Fruit fly (Drosophila melanogaster): ENCODE data around the gene CG3726.

Gene CG3726

DNA sequence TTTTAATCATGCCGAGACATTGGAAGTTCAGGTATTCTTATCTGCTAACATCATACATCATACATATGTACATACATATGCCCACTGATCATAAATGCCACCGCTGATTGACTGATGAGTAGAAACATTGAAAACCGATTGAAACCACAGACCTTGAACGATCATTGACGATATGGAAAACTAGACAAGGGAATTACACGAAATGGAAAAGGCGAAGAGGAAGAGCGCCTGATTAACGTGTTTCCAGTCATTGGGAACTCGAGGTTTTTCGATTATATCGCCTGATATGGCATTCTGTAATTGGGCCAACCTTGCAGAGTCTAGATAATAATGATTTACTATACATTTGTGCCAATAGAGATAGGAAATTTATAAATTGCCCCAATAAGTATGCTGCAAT is 32.0 kb upstream of the CG3726 start:
- TF ChIP-seq Ets96B (tag; optimal IDR thresholded peaks at IDR 0.05) = no peak
- no peak for TF ChIP-seq net (GFP tag; optimal IDR thresholded peaks at IDR 0.05)
- no peak for TF ChIP-seq dsx (GFP tag; optimal IDR thresholded peaks at IDR 0.05; ENCODE audit: poor library complexity, severe bottlenecking)
- TF ChIP-seq Eip93F (GFP tag; optimal IDR thresholded peaks at IDR 0.05) = no peak
- no peak for TF ChIP-seq vri (GFP tag; optimal IDR thresholded peaks at IDR 0.05)
- no peak for TF ChIP-seq dac (GFP tag; optimal IDR thresholded peaks at IDR 0.05)
- no peak for TF ChIP-seq OdsH (GFP tag; optimal IDR thresholded peaks at IDR 0.05)
- no peak for TF ChIP-seq CG3919 (GFP tag; optimal IDR thresholded peaks at IDR 0.05)
- no peak for TF ChIP-seq topi (GFP tag; optimal IDR thresholded peaks at IDR 0.05)

DNA sequence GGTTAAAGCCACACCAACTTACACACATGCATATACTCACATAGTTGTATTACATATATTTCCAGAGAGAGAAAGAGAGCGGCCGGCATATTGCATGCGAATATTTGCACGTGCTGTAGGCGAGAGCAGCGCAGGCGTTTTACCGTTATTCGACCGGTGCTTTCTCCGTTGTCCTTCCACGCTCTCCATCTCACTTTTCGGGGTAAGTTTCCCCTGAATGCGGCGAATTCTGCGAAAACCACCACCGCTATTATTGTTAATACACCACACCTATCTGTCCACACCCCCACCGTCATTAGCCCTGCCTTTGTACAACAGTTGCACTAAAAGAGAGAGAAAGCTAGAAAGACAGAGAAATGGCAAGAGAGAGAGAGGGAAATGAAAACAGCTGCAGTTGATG is 31.4 kb upstream of the CG3726 start:
- TF ChIP-seq Sox15 (GFP tag; optimal IDR thresholded peaks at IDR 0.05) (no peak), CG11294 (GFP tag; IDR thresholded peaks at IDR 0.05) (no peak), CG6792 (GFP tag; optimal IDR thresholded peaks at IDR 0.05) (no peak), CG10631 (GFP tag; optimal IDR thresholded peaks at IDR 0.05) (no peak), ss (GFP tag; optimal IDR thresholded peaks at IDR 0.05) (no peak), CG6854 (GFP tag; optimal IDR thresholded peaks at IDR 0.05) (no peak), CG32006 (GFP tag; optimal IDR thresholded peaks at IDR 0.05) (no peak), cyc (GFP tag; optimal IDR thresholded peaks at IDR 0.05) (no peak), topi (GFP tag; optimal IDR thresholded peaks at IDR 0.05) (no peak), CG4318 (GFP tag; optimal IDR thresholded peaks at IDR 0.05) (no peak), CG8319 (GFP tag; optimal IDR thresholded peaks at IDR 0.05) (no peak), CG9139 (GFP tag; optimal IDR thresholded peaks at IDR 0.05) (no peak), Ets21C (GFP tag; optimal IDR thresholded peaks at IDR 0.05) (no peak), CG6276 (GFP tag; optimal IDR thresholded peaks at IDR 0.05) (no peak), CG6808 (GFP tag; optimal IDR thresholded peaks at IDR 0.05) (no peak)

DNA sequence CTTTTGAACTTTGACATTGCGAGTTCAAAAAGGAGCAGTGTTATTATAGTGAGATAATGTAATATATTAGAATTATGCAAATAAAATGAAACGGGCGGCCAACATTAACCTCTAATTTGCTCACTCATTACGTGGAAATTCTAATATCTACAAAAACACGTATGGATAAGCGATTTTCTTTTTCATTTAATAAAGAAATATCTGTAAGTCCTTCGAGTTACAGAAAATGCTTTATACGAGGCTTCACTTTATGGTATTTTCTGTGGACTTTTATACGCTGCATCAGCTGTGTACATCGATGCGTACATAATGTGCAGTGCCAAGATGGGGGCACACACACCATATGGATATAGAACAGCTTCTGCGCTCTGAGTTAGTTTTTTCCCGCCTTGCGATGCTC is 30.9 kb upstream of the CG3726 start:
- TF ChIP-seq CG1621 (tag; optimal IDR thresholded peaks at IDR 0.05) = no peak
- peak; percentile 24 for TF ChIP-seq Ets96B (tag; optimal IDR thresholded peaks at IDR 0.05)
- TF ChIP-seq Hr38 (GFP tag; optimal IDR thresholded peaks at IDR 0.05) = no peak
- TF ChIP-seq CG32006 (GFP tag; optimal IDR thresholded peaks at IDR 0.05) = no peak
- peak in 1 of 2 experiments; percentile 23 for TF ChIP-seq ss (GFP tag; optimal IDR thresholded peaks at IDR 0.05)
- TF ChIP-seq CG6792 (GFP tag; optimal IDR thresholded peaks at IDR 0.05) = no peak
- TF ChIP-seq Met (GFP tag; optimal IDR thresholded peaks at IDR 0.05) = peak; percentile 14
- peak; percentile 21 for TF ChIP-seq pdm3 (GFP tag; optimal IDR thresholded peaks at IDR 0.05)
- TF ChIP-seq salr (GFP tag; optimal IDR thresholded peaks at IDR 0.05) = no peak
- no peak for TF ChIP-seq acj6 (GFP tag; optimal IDR thresholded peaks at IDR 0.05)
- no peak for TF ChIP-seq CG8319 (GFP tag; optimal IDR thresholded peaks at IDR 0.05)
- no peak for TF ChIP-seq CG16779 (tag; optimal IDR thresholded peaks at IDR 0.05)
- TF ChIP-seq CG6276 (GFP tag; optimal IDR thresholded peaks at IDR 0.05) = no peak
- peak; percentile 51 for TF ChIP-seq Eip78C (GFP tag)
- no peak for TF ChIP-seq CG6808 (GFP tag; optimal IDR thresholded peaks at IDR 0.05)
- TF ChIP-seq CG10669 (GFP tag; optimal IDR thresholded peaks at IDR 0.05) = peak; percentile 8
- no peak for TF ChIP-seq Lpt (GFP tag; optimal IDR thresholded peaks at IDR 0.05)
- TF ChIP-seq CG11902 (GFP tag; optimal IDR thresholded peaks at IDR 0.05) = no peak

DNA sequence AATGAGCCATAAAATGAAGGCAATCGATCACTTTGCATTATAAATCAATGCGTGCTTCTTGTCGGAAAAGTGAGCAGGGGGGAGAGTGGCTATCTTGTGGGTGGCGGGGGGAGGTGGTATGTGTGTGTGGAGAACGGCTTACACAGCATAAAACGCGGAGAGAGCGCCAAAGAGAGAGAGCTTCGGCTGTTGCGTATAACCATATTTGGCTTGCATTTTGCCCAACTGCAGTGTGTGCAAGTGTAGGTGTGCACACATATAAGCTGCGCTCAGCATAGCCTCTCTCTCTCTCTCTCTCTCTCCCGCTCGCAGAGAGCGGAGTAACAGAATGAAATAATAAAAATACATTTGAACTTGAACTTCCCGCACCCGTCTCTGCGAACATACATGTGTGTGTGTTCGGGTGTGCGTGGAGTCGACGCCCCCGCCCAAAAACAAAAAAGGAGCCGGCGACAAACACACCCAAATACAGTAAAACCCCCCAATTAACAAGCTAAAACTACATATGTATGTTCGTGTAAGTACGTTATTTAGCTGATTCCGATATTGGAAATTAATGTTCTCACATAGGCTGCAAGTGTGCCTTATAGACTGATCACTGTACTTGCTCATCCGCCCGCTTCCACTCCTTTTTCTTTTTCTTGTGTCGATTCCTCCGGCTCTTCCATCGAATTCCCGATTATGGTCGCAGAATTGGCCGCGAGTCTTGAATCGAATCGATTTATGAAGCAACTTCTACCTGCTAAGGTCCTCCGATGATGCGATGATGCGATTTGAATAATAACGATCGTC is 29.9 kb upstream of the CG3726 start:
- peak; percentile 85 for TF ChIP-seq achi (GFP tag; optimal IDR thresholded peaks at IDR 0.05)
- peak; percentile 91 for TF ChIP-seq Hr39 (GFP tag; optimal IDR thresholded peaks at IDR 0.05)
- TF ChIP-seq ss (GFP tag; optimal IDR thresholded peaks at IDR 0.05) = peak; percentile 77 to 82
- TF ChIP-seq CG6792 (GFP tag; optimal IDR thresholded peaks at IDR 0.05) = peak; percentile 86
- peak; percentile 59 for TF ChIP-seq Gug (GFP tag; IDR thresholded peaks at IDR 0.05)
- TF ChIP-seq pdm3 (GFP tag; optimal IDR thresholded peaks at IDR 0.05) = peak; percentile 84
- peak; percentile 66 for TF ChIP-seq CG8319 (GFP tag; optimal IDR thresholded peaks at IDR 0.05)
- TF ChIP-seq Eip78C (GFP tag) = peak; percentile 93
- peak; percentile 91 for TF ChIP-seq topi (GFP tag; optimal IDR thresholded peaks at IDR 0.05)
- TF ChIP-seq fd85E (GFP tag; optimal IDR thresholded peaks at IDR 0.05) = peak; percentile 34
- peak; percentile 82 for TF ChIP-seq Ets96B (tag; optimal IDR thresholded peaks at IDR 0.05)
- peak; percentile 87 for TF ChIP-seq CG7368 (GFP tag; optimal IDR thresholded peaks at IDR 0.05)
- TF ChIP-seq Lpt (GFP tag; optimal IDR thresholded peaks at IDR 0.05) = peak; percentile 62
- peak; percentile 69 for TF ChIP-seq eg (GFP tag; IDR thresholded peaks at IDR 0.05)
- TF ChIP-seq OdsH (GFP tag; optimal IDR thresholded peaks at IDR 0.05) = peak; percentile 82
- peak; percentile 89 for TF ChIP-seq CG3919 (GFP tag; optimal IDR thresholded peaks at IDR 0.05)
- TF ChIP-seq CG8119 (GFP tag; IDR thresholded peaks at IDR 0.05) = peak; percentile 67; the same call in 2 of the 3 replicates
- peak; percentile 47 for TF ChIP-seq Hr4 (GFP tag; optimal IDR thresholded peaks at IDR 0.05)
- TF ChIP-seq CG4318 (GFP tag; optimal IDR thresholded peaks at IDR 0.05) = no peak
- peak; percentile 95 for TF ChIP-seq svp (GFP tag)
- TF ChIP-seq CG6163 (GFP tag; IDR thresholded peaks at IDR 0.05) = peak; percentile 89

All from whole organism, prepupa.